Fruit fly (Drosophila melanogaster) whole organism, embryonic: ENCODE measurements around the gene Upf2.

ENCODE experiments used
- Asciz ChIP-seq: fragments of 200-800 bp; sonication (Bioruptor generic); optimal IDR thresholded peaks from 2 replicates; lab custom pipeline; 2017; ENCODE audit warnings: missing biosample characterization, mild to moderate bottlenecking, missing genetic modification characterization, missing genetic modification reagents
- BtbVII ChIP-seq: fragments of 200-800 bp; sonication (Bioruptor generic); optimal IDR thresholded peaks from 3 replicates; lab custom pipeline; 2017; ENCODE audit warnings: missing biosample characterization, mild to moderate bottlenecking, missing genetic modification characterization
- C15 ChIP-seq: fragments of 200-800 bp; sonication (Bioruptor generic); IDR thresholded peaks from 3 replicates; pipeline ENCODE4 v1.3.6; 2022; ENCODE audit warnings: missing biosample characterization, missing genetic modification characterization
- CG10147 ChIP-seq: fragments of 200-800 bp; sonication (Bioruptor generic); optimal IDR thresholded peaks from 2 replicates; lab custom pipeline; 2019; ENCODE audit warnings: missing biosample characterization, mild to moderate bottlenecking, missing genetic modification characterization, moderate library complexity
- CG10209 ChIP-seq: fragments of 200-800 bp; sonication (Bioruptor generic); optimal IDR thresholded peaks from 3 replicates; lab custom pipeline; 2017; ENCODE audit warnings: missing biosample characterization, mild to moderate bottlenecking, missing genetic modification characterization, missing genetic modification reagents
- CG11695 ChIP-seq: fragments of 200-800 bp; sonication (Bioruptor generic); IDR thresholded peaks from 3 replicates; pipeline ENCODE4 v1.3.6; 2022; ENCODE audit warnings: missing biosample characterization, missing genetic modification characterization
- CG14441 ChIP-seq: fragments of 200-800 bp; sonication (Bioruptor generic); IDR thresholded peaks from 2 replicates; pipeline ENCODE4 v1.3.6; 2022; ENCODE audit warnings: missing biosample characterization, missing genetic modification characterization
- CG14710 ChIP-seq: fragments of 200-800 bp; sonication (Bioruptor generic); optimal IDR thresholded peaks from 3 replicates; lab custom pipeline; 2019; ENCODE audit warnings: missing biosample characterization, mild to moderate bottlenecking, missing genetic modification characterization, moderate library complexity
- CG16813 ChIP-seq: fragments of 200-800 bp; sonication (Bioruptor generic); IDR thresholded peaks from 3 replicates; pipeline ENCODE4 v1.3.6; 2022; ENCODE audit warnings: missing biosample characterization, missing genetic modification characterization; ENCODE audit not compliant: partially characterized antibody
- CG17361 ChIP-seq: fragments of 200-800 bp; sonication (Bioruptor generic); IDR thresholded peaks from 3 replicates; pipeline ENCODE4 v1.3.6; 2022; ENCODE audit warnings: missing biosample characterization, missing genetic modification characterization
- CG17568 ChIP-seq: fragments of 200-800 bp; sonication (Bioruptor generic); optimal IDR thresholded peaks from 2 replicates; lab custom pipeline; 2018; ENCODE audit warnings: missing biosample characterization, mild to moderate bottlenecking, missing genetic modification characterization, moderate library complexity
- CG17802 ChIP-seq: fragments of 200-800 bp; sonication (Bioruptor generic); optimal IDR thresholded peaks from 2 replicates; lab custom pipeline; 2018; ENCODE audit warnings: missing biosample characterization, mild to moderate bottlenecking, missing genetic modification characterization, moderate library complexity
- CG18619 ChIP-seq: fragments of 200-800 bp; sonication (Bioruptor generic); optimal IDR thresholded peaks from 3 replicates; lab custom pipeline; 2017; ENCODE audit warnings: missing biosample characterization, mild to moderate bottlenecking, missing genetic modification characterization
- CG18764 ChIP-seq: fragments of 200-800 bp; sonication (Bioruptor generic); optimal IDR thresholded peaks from 3 replicates; lab custom pipeline; 2016; ENCODE audit warnings: missing biosample characterization, missing genetic modification characterization
- CG2120 ChIP-seq: fragments of 200-800 bp; sonication (Bioruptor generic); optimal IDR thresholded peaks from 3 replicates; lab custom pipeline; 2016; ENCODE audit warnings: missing biosample characterization, missing genetic modification characterization
- CG31388 ChIP-seq: fragments of 200-800 bp; sonication (Bioruptor generic); optimal IDR thresholded peaks from 2 replicates; lab custom pipeline; 2016; ENCODE audit warnings: missing biosample characterization, missing genetic modification characterization
- CG4282 ChIP-seq: fragments of 200-800 bp; sonication (Bioruptor generic); optimal IDR thresholded peaks from 2 replicates; lab custom pipeline; 2016; ENCODE audit warnings: missing biosample characterization, missing genetic modification characterization
- CG4617 ChIP-seq: fragments of 200-800 bp; sonication (Bioruptor generic); optimal IDR thresholded peaks from 3 replicates; lab custom pipeline; 2016; ENCODE audit warnings: missing biosample characterization, missing genetic modification characterization, borderline replicate concordance
- CG6254 ChIP-seq: fragments of 200-800 bp; sonication (Bioruptor generic); optimal IDR thresholded peaks from 3 replicates; lab custom pipeline; 2017; ENCODE audit warnings: mild to moderate bottlenecking, missing biosample characterization, missing genetic modification reagents, missing genetic modification characterization
- CG6791 ChIP-seq: fragments of 200-800 bp; sonication (Bioruptor generic); IDR thresholded peaks from 3 replicates; pipeline ENCODE4 v1.3.6; 2022; ENCODE audit warnings: missing biosample characterization, missing genetic modification characterization; ENCODE audit not compliant: partially characterized antibody
- CG8478 ChIP-seq: fragments of >200 bp; optimal IDR thresholded peaks from 2 replicates; lab custom pipeline; 2018
- CG9609 ChIP-seq: fragments of 200-800 bp; sonication (Bioruptor generic); optimal IDR thresholded peaks from 3 replicates; lab custom pipeline; 2016; ENCODE audit warnings: missing biosample characterization, missing genetic modification characterization
- CG9817 ChIP-seq: fragments of 200-800 bp; sonication (Bioruptor generic); optimal IDR thresholded peaks from 2 replicates; lab custom pipeline; 2018; ENCODE audit warnings: missing biosample characterization, mild to moderate bottlenecking, missing genetic modification characterization, moderate library complexity
- CG9932 ChIP-seq: fragments of 200-800 bp; sonication (Bioruptor generic); IDR thresholded peaks from 2 replicates; pipeline ENCODE4 v1.3.6; 2022; ENCODE audit warnings: missing biosample characterization, missing genetic modification characterization
- CTCF ChIP-seq: fragments of 200-800 bp; sonication (Bioruptor generic); optimal IDR thresholded peaks from 2 replicates; lab custom pipeline; 2017; ENCODE audit warnings: missing biosample characterization, mild to moderate bottlenecking, missing genetic modification characterization, moderate library complexity
- Drgx ChIP-seq: fragments of 200-800 bp; sonication (Bioruptor generic); IDR thresholded peaks from 2 replicates; pipeline ENCODE4 v1.3.6; 2022; ENCODE audit warnings: missing biosample characterization, missing genetic modification characterization
- E2f2 ChIP-seq: fragments of 200-800 bp; sonication (Bioruptor generic); IDR thresholded peaks from 2 replicates; pipeline ENCODE4 v1.3.6; 2022; ENCODE audit warnings: missing biosample characterization, missing genetic modification characterization
- Hmr ChIP-seq: fragments of 200-800 bp; sonication (Bioruptor generic); optimal IDR thresholded peaks from 3 replicates; lab custom pipeline; 2017; ENCODE audit warnings: mild to moderate bottlenecking, missing biosample characterization, missing genetic modification reagents, missing genetic modification characterization
- Lim3 ChIP-seq: fragments of 200-800 bp; sonication (Bioruptor generic); IDR thresholded peaks from 2 replicates; pipeline ENCODE4 v1.3.6; 2022; ENCODE audit warnings: missing biosample characterization, missing genetic modification characterization
- Ravus ChIP-seq: fragments of 200-800 bp; sonication (Bioruptor generic); IDR thresholded peaks from 2 replicates; pipeline ENCODE4 v1.3.6; 2022; ENCODE audit warnings: missing biosample characterization, missing genetic modification characterization
- Taf1 ChIP-seq: fragments of 200-800 bp; sonication (Bioruptor generic); IDR thresholded peaks from 2 replicates; pipeline ENCODE4 v1.3.6; 2022; ENCODE audit warnings: missing biosample characterization, missing genetic modification characterization
- dan ChIP-seq: fragments of 200-800 bp; sonication (Bioruptor generic); IDR thresholded peaks from 2 replicates; pipeline ENCODE4 v1.3.6; 2022; ENCODE audit warnings: missing biosample characterization, missing genetic modification characterization
- dm ChIP-seq: fragments of 200-800 bp; sonication (Bioruptor generic); optimal IDR thresholded peaks from 3 replicates; lab custom pipeline; 2016; ENCODE audit warnings: missing biosample characterization, missing genetic modification characterization
- fd3F ChIP-seq: fragments of 200-800 bp; sonication (Bioruptor generic); optimal IDR thresholded peaks from 2 replicates; lab custom pipeline; 2018; ENCODE audit warnings: missing biosample characterization, mild to moderate bottlenecking, missing genetic modification characterization, moderate library complexity
- gcm ChIP-seq: fragments of 200-800 bp; sonication (Bioruptor generic); optimal IDR thresholded peaks from 2 replicates; lab custom pipeline; 2019; ENCODE audit warnings: missing biosample characterization, mild to moderate bottlenecking, missing genetic modification characterization, moderate library complexity
- jing ChIP-seq: fragments of 200-800 bp; sonication (Bioruptor generic); optimal IDR thresholded peaks from 2 replicates; lab custom pipeline; 2018; ENCODE audit warnings: missing biosample characterization, mild to moderate bottlenecking, missing genetic modification characterization
- lab ChIP-seq: fragments of 200-800 bp; sonication (Bioruptor generic); optimal IDR thresholded peaks from 3 replicates; lab custom pipeline; 2017; ENCODE audit warnings: missing biosample characterization, missing genetic modification characterization, mild to moderate bottlenecking, moderate library complexity, missing genetic modification reagents
- lilli ChIP-seq: fragments of 200-800 bp; sonication (Bioruptor generic); optimal IDR thresholded peaks from 3 replicates; lab custom pipeline; 2016; ENCODE audit warnings: missing biosample characterization, missing genetic modification characterization
- lmd ChIP-seq: fragments of 200-800 bp; sonication (Bioruptor generic); IDR thresholded peaks from 2 replicates; pipeline ENCODE4 v1.3.6; 2022; ENCODE audit warnings: missing biosample characterization, missing genetic modification characterization
- oc ChIP-seq: fragments of 200-800 bp; sonication (Bioruptor generic); optimal IDR thresholded peaks from 2 replicates; lab custom pipeline; 2018; ENCODE audit warnings: missing biosample characterization, mild to moderate bottlenecking, missing genetic modification characterization, moderate library complexity
- pb ChIP-seq: fragments of 200-800 bp; sonication (Bioruptor generic); optimal IDR thresholded peaks from 3 replicates; lab custom pipeline; 2016; ENCODE audit warnings: missing biosample characterization, missing genetic modification characterization
- pho ChIP-seq: fragments of 200-800 bp; sonication (Bioruptor generic); optimal IDR thresholded peaks from 2 replicates; lab custom pipeline; 2016; ENCODE audit warnings: missing biosample characterization, missing genetic modification characterization
- pnt ChIP-seq: fragments of 200-800 bp; sonication (Bioruptor generic); optimal IDR thresholded peaks from 3 replicates; lab custom pipeline; 2016; ENCODE audit warnings: missing biosample characterization, missing genetic modification characterization
- prd ChIP-seq, 3 experiments: fragments of >200 bp in 2 of 3; fragments of 200-800 bp in 1 of 3; sonication (Bioruptor generic) in 1 of 3; optimal IDR thresholded peaks in 2 of 3; IDR thresholded peaks in 1 of 3; 2 replicates in 2 of 3; 3 replicates in 1 of 3; pipeline versions ENCODE4 v1.3.6 to Lab custom; 2017 to 2022; ENCODE audit warnings: missing biosample characterization in 1 of 3, missing genetic modification characterization in 1 of 3
- pzg ChIP-seq: fragments of 200-800 bp; sonication (Bioruptor generic); optimal IDR thresholded peaks from 3 replicates; lab custom pipeline; 2018; ENCODE audit warnings: missing biosample characterization, mild to moderate bottlenecking, missing genetic modification characterization, moderate library complexity
- slbo ChIP-seq: fragments of 200-800 bp; sonication (Bioruptor generic); IDR thresholded peaks from 2 replicates; pipeline ENCODE4 v1.3.6; 2022; ENCODE audit warnings: missing biosample characterization, missing genetic modification characterization
- sna ChIP-seq: fragments of 200-800 bp; sonication (Bioruptor generic); IDR thresholded peaks from 2 replicates; pipeline ENCODE4 v1.3.6; 2022; ENCODE audit warnings: missing biosample characterization, missing genetic modification characterization; ENCODE audit not compliant: partially characterized antibody
- stc ChIP-seq: fragments of 200-800 bp; sonication (Bioruptor generic); IDR thresholded peaks from 2 replicates; pipeline ENCODE4 v1.3.6; 2022; ENCODE audit warnings: missing biosample characterization, missing genetic modification characterization
- tx ChIP-seq: fragments of 200-800 bp; sonication (Bioruptor generic); optimal IDR thresholded peaks from 2 replicates; lab custom pipeline; 2016; ENCODE audit warnings: missing biosample characterization, missing genetic modification characterization
- unc-4 ChIP-seq: fragments of 200-800 bp; sonication (Bioruptor generic); IDR thresholded peaks from 2 replicates; pipeline ENCODE4 v1.3.6; 2022; ENCODE audit warnings: missing biosample characterization, missing genetic modification characterization; ENCODE audit not compliant: partially characterized antibody
- zfh2 ChIP-seq: fragments of 200-800 bp; sonication (Bioruptor generic); optimal IDR thresholded peaks from 2 replicates; lab custom pipeline; 2016; ENCODE audit warnings: missing biosample characterization, missing genetic modification characterization

Gene Upf2

dm6 chrX:8112715-8113114 is 37.4 kb upstream of the Upf2 start (continued):
- TF ChIP-seq CG14441 (GFP tag; lab: Robert Waterston, UW) = peak; percentile 41
- 0 out of 2 replicates have a peak, but pooled peaks have one; percentile 25 for TF ChIP-seq Taf1 (GFP tag; lab: Robert Waterston, UW)
- 0 out of 2 replicates have a peak, but pooled peaks have one; percentile 12 for TF ChIP-seq stc
- TF ChIP-seq CG9932 (GFP tag; lab: Robert Waterston, UW) = peak; percentile 52
- no peak for TF ChIP-seq CG31388
- no peak for TF ChIP-seq CG8478 (lab: Kevin White, UChicago)
- TF ChIP-seq CG18619 (GFP tag; lab: Kevin White, UChicago) = peak; percentile 18
- TF ChIP-seq Drgx = no peak
- no peak for TF ChIP-seq dan (GFP tag; lab: Robert Waterston, UW)
- no peak for TF ChIP-seq CG18764 (GFP tag; lab: Kevin White, UChicago)
- TF ChIP-seq pzg (GFP tag; lab: Kevin White, UChicago) = no peak
- TF ChIP-seq E2f2 = no peak
- no peak for TF ChIP-seq pnt (GFP tag; lab: Kevin White, UChicago)
- 0 out of 3 replicates have a peak, but pooled peaks have one; percentile 13 for TF ChIP-seq C15 (GFP tag; lab: Robert Waterston, UW)
- no peak for TF ChIP-seq tx (GFP tag; lab: Kevin White, UChicago)
- no peak for TF ChIP-seq CG16813
- TF ChIP-seq CG4282 (GFP tag; lab: Kevin White, UChicago) = no peak
- no peak for TF ChIP-seq prd (optimal IDR thresholded peaks at IDR 0.05; lab: Kevin White, UChicago)
- no peak; the same call in 2 of the 3 replicates for TF ChIP-seq prd (GFP tag; IDR thresholded peaks at IDR 0.05; lab: Robert Waterston, UW)
- TF ChIP-seq Asciz (GFP tag; lab: Kevin White, UChicago) = no peak
- TF ChIP-seq slbo (GFP tag; lab: Robert Waterston, UW) = peak; percentile 75
- TF ChIP-seq CG9609 (GFP tag; lab: Kevin White, UChicago) = no peak
- no peak for TF ChIP-seq CTCF
- peak; percentile 3 for TF ChIP-seq zfh2
- TF ChIP-seq unc-4 (GFP tag; lab: Robert Waterston, UW) = no peak
- TF ChIP-seq pho = no peak
- TF ChIP-seq dm (GFP tag; lab: Kevin White, UChicago) = no peak
- TF ChIP-seq fd3F (GFP tag; lab: Kevin White, UChicago) = peak; percentile 10
- TF ChIP-seq CG10209 (GFP tag; lab: Kevin White, UChicago) = peak; percentile 35
- no peak for TF ChIP-seq CG6791 (GFP tag; lab: Robert Waterston, UW)
- TF ChIP-seq Hmr (GFP tag; lab: Kevin White, UChicago) = peak; percentile 69
- TF ChIP-seq gcm (GFP tag; lab: Kevin White, UChicago) = no peak
- TF ChIP-seq CG17361 (GFP tag; lab: Robert Waterston, UW) = no peak
- peak; percentile 17 for TF ChIP-seq pb (GFP tag; lab: Kevin White, UChicago)
- TF ChIP-seq CG9817 (tag; lab: Kevin White, UChicago) = peak; percentile 19
- TF ChIP-seq jing (GFP tag; lab: Kevin White, UChicago) = no peak
- TF ChIP-seq CG14710 (tag; lab: Kevin White, UChicago) = no peak
- no peak for TF ChIP-seq CG10147
- no peak for TF ChIP-seq CG6254 (GFP tag; lab: Kevin White, UChicago)
- peak; percentile 69 for TF ChIP-seq lab
- 0 out of 3 replicates have a peak, but pooled peaks have one; percentile 28 for TF ChIP-seq CG11695 (GFP tag; lab: Robert Waterston, UW)
- TF ChIP-seq oc (tag; lab: Kevin White, UChicago) = no peak
- TF ChIP-seq CG4617 (GFP tag; lab: Kevin White, UChicago) = no peak
- no peak for TF ChIP-seq CG17802 (tag; lab: Kevin White, UChicago)
- TF ChIP-seq BtbVII (GFP tag; lab: Kevin White, UChicago) = peak; percentile 34
- peak; percentile 51 for TF ChIP-seq lilli (GFP tag; lab: Kevin White, UChicago)
- no peak for TF ChIP-seq Ravus (GFP tag; lab: Robert Waterston, UW)
- TF ChIP-seq lmd (GFP tag; lab: Robert Waterston, UW) = peak; percentile 36; the same call in 1 of the 2 replicates
- TF ChIP-seq sna = no peak
- TF ChIP-seq CG17568 (GFP tag; lab: Kevin White, UChicago) = no peak
- TF ChIP-seq CG2120 (GFP tag; lab: Kevin White, UChicago) = peak; percentile 55
- TF ChIP-seq Lim3 = no peak
